Worm (Caenorhabditis elegans) whole organism, early embryonic: ENCODE measurements around the gene sri-38.

ENCODE experiments used
- flt-1 ChIP-seq: fragments of 200-800 bp; sonication (Bioruptor generic); IDR thresholded peaks from 2 replicates; pipeline ENCODE4 v1.3.6; 2022; ENCODE audit warnings: missing genetic modification characterization, missing compliant biosample characterization
- hnd-1 ChIP-seq: sonication (generic microtip); optimal IDR thresholded peaks from 2 replicates; lab custom pipeline; 2016; ENCODE audit warnings: missing genetic modification characterization, missing compliant biosample characterization
- tbx-11 ChIP-seq: fragments of 200-800 bp; sonication (Bioruptor generic); IDR thresholded peaks from 2 replicates; pipeline ENCODE4 v1.3.6; 2022; ENCODE audit warnings: missing genetic modification characterization, missing compliant biosample characterization

DNA sequence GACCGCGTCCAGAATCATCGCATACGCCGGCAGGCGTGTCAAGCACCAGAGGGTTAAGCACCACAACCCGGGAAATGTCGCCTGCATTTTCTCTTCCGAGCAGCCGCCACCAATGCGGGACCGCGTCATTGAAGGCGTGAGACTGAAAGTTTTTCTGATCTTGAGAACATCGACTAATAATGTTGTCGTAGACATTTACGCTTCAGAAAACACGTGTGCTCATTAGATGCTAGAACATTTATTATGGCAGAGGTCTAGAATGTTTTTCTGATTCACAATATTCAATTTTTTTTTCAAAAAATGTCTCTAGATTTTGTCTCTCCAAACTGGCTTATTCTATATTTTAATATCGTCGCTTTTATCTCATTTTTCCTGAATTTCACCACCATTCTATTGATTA is 45.9 kb downstream of the sri-38 start, which contains the start of gene sri-47:
- TF ChIP-seq hnd-1 (no peak), tbx-11 (no peak), flt-1 (GFP tag; lab: Robert Waterston, UW) (no peak)
